Fruit fly (Drosophila melanogaster) Kc167 (cell line): Measurements from ENCODE around the gene CG43221.

Experiments
- Myc ChIP-seq: fragments of >200 bp; optimal IDR thresholded peaks from 2 replicates; lab custom pipeline; 2017; ENCODE audit warnings: missing external identifiers
- Sin3A ChIP-seq: fragments of >200 bp; optimal IDR thresholded peaks from 2 replicates; lab custom pipeline; 2018; ENCODE audit warnings: missing external identifiers
- h ChIP-seq: fragments of >200 bp; optimal IDR thresholded peaks from 3 replicates; lab custom pipeline; 2018; ENCODE audit warnings: missing external identifiers
- insv ChIP-seq: fragments of >200 bp; optimal IDR thresholded peaks from 3 replicates; lab custom pipeline; 2018; ENCODE audit warnings: missing external identifiers
- psq ChIP-seq: fragments of >200 bp; optimal IDR thresholded peaks from 2 replicates; lab custom pipeline; 2017; ENCODE audit warnings: missing external identifiers
- ttk ChIP-seq: sonication (Bioruptor generic); optimal IDR thresholded peaks from 2 replicates; lab custom pipeline; 2017; ENCODE audit warnings: missing external identifiers

The CG43221 gene

DNA sequence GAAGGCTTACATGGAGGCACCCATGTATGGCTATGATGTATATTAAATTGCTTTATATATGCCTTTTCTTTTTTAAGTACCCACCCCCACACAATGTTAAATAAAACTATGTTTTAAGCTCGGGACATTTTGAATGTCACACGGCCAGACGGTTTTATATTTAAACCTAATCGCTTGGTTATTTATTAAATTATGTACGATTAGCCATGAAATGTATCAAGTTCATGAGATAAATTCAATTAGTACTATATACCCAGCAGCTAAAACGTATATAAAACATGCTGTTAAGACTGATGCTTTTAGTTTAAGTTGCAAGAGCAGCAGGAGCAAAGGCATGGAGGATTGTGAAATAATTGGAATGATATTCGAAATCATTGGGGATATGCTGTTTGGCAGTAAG, at the start of gene CG43221, which contains the start of gene CG43645:
TSS of gene CG43221 (plus strand) at position 301 of the 400 bp plus-strand sequence.
TSS of gene CG43645 (plus strand) at position 301 of the 400 bp plus-strand sequence.
- no peak for TF ChIP-seq h (lab: Kevin White, UChicago)
- TF ChIP-seq insv: no peak
- no peak for TF ChIP-seq psq (lab: Kevin White, UChicago)
- TF ChIP-seq Myc (lab: Kevin White, UChicago): no peak
- TF ChIP-seq ttk (lab: Kevin White, UChicago): no peak
- no peak for TF ChIP-seq Sin3A (lab: Kevin White, UChicago)

DNA sequence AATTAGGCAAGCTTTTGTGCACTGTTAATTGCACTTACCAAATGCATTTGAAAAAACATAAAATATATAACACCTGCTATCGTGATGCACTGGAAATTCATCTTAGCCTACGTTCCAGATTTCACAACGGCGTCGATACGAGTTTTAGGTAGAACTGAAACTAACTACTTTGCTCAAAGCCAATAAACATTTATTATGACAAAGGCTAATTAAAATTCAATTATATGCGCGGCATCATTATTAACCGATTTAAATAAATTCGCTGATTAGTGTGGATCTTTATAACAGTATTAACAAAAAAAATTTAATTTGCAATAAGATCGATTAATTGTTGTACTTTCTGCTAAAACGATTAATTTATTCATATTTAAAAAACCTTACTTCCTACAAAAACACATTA, 49.1 kb upstream of the CG43221 start, which contains the start of gene CG33928:
TSS of gene CG33928 (minus strand) at position 101 of the 400 bp plus-strand sequence.
- TF ChIP-seq psq (lab: Kevin White, UChicago): no peak
- no peak for TF ChIP-seq h (lab: Kevin White, UChicago)
- no peak for TF ChIP-seq insv
- TF ChIP-seq ttk (lab: Kevin White, UChicago): no peak
- no peak for TF ChIP-seq Sin3A (lab: Kevin White, UChicago)
- TF ChIP-seq Myc (lab: Kevin White, UChicago): no peak

DNA sequence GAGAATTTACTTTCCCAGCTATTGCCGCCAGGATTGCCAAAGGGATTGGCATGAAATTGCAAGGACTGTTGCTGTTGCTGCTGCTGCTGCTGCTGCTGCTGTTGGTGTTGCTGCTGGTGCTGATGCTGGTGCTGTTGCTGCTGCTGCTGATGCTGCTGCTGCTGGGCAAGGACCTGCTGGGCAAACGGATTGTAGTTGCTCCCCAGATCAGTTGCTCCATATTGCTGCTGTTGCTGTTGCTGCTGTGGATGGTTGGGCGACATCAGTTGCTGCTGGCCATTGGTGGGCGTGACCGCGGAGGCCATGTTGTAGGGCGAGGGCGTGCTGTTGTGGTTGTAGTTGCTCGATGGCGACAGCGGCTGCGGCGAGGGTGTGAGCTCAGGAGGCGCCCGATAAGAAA, 48.0 kb upstream of the CG43221 start:
- no peak for TF ChIP-seq insv
- no peak for TF ChIP-seq h (lab: Kevin White, UChicago)
- no peak for TF ChIP-seq Sin3A (lab: Kevin White, UChicago)
- TF ChIP-seq ttk (lab: Kevin White, UChicago): no peak
- no peak for TF ChIP-seq psq (lab: Kevin White, UChicago)
- TF ChIP-seq Myc (lab: Kevin White, UChicago): no peak

DNA sequence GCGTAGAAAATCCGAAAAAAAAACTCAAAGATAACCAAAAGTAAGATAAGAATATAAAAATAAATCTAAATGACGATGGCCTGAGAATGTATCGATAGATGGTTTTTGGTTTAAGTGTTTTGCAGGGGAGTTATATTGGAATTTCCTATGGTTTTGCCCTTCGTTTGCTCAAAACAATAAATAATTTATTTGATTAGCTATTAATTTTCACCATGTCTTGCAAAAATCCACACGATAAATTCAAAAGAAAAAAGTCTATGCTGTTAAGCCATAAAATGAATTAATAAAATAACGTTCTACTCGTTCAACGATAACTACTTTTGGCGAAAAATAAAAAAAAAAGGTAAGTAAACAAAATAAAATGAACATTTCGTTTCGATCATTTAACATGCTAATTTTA, 38.5 kb upstream of the CG43221 start:
- TF ChIP-seq Myc (lab: Kevin White, UChicago): no peak
- no peak for TF ChIP-seq insv
- no peak for TF ChIP-seq ttk (lab: Kevin White, UChicago)
- no peak for TF ChIP-seq psq (lab: Kevin White, UChicago)
- no peak for TF ChIP-seq Sin3A (lab: Kevin White, UChicago)
- no peak for TF ChIP-seq h (lab: Kevin White, UChicago)

DNA sequence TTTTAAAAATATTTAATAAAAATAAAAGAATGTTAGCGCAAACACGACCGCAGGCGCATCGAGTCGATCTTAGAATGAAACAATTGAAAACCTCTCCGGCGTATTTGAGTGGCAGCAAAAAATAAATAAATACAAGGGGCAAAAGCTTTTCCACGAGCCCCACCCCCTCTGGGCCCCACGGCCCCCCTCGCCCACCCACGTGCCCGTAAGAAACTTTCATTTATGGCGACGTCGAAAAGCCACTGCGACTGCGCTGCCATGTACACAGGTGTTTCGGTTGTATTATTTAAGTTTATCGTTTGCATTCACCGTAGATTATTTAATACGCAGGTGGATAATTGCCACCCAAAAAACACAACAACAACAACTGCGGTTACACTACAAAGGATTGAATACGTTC, 37.1 kb upstream of the CG43221 start:
- no peak for TF ChIP-seq psq (lab: Kevin White, UChicago)
- no peak for TF ChIP-seq insv
- TF ChIP-seq h (lab: Kevin White, UChicago): no peak
- TF ChIP-seq Myc (lab: Kevin White, UChicago): no peak
- TF ChIP-seq Sin3A (lab: Kevin White, UChicago): no peak
- no peak for TF ChIP-seq ttk (lab: Kevin White, UChicago)

DNA sequence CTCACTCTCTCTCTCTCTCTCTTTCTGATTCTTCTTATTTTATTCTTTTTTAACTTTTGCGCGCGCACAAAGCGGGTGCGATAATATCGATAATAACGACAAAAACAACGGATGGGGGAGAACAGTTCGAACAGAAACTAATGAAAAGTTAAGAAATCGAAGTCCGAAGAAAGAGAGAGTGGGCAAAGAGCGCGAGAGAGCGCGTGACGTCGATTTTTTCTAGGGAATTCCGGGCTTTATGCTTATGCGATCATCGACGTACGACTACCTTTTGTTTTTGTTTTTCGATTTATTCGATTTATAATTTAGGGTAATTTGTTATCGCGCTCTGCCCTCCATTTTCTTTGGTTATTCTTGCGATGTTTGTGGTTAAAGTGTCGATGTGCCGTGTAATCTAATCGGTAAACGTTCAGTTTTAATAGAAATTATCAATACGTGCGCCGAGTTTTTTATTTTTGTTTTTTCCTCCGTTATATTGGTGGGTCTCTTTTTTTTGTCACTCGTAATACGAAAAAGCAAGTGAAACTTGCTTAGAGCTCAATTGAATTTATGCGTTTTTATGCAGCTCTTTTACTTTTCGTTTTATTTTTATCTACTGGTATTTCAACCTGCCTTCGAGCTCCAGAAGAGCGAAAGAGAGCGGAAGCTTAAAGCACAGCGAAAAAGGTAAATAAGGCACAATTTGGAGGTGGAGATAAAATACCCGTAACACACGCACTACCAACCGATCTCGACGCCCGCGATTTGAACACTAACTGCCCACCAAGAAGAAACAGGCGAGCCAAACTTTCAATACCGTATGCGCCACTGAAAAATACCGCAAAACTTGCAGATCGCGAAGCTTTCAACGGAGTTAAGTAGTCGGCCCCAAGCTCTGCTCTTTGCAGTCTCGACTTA, 35.7 kb upstream of the CG43221 start, which contains the start of gene dl:
TSS of gene dl (minus strand) at position 757 of the 897 bp plus-strand sequence.
- TF ChIP-seq Myc (lab: Kevin White, UChicago): no peak
- TF ChIP-seq h (lab: Kevin White, UChicago): no peak
- TF ChIP-seq ttk (lab: Kevin White, UChicago): no peak
- no peak for TF ChIP-seq psq (lab: Kevin White, UChicago)
- TF ChIP-seq insv: no peak
- no peak for TF ChIP-seq Sin3A (lab: Kevin White, UChicago)

DNA sequence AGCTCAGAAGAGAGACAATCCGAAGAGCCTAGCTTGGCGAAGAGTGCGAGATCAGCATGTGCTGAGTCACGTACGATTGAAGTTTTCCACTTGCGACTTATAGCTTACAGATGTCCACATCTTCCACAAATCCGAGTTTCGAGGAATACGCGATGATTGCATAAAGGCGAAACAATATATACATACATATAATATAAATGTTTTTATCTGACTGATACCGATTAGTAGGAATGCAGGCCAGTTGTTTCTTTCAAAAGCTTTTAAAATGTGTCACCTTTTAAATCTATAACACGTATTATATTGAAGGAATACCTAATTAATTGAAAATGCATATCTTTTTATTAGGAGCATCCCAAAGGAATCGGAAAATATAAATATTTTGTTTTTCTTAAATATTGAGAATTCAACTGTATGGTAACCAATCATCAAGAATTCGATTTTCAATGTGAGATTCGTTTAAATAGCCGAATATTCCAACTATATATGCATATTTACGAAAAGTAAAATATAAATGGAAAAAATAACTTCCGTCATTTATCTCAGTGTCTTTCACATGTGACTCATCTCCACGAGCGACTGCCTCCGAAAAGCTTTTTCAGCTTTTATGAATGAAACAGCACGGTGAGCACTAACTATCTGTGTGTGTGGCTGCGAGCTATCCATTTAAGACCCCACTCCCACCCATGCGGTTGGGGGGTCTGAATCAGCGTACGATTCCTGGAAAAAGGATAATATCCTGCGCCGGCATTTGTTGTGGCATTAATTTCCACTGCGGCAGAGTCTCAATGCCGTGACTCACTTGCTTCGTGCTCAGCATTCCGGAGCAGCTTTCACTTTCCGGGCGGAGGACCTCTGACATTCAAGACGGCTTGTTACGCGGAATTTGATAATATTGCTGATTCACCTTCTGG, 34.8 kb upstream of the CG43221 start:
- TF ChIP-seq ttk (lab: Kevin White, UChicago) (no peak), insv (no peak), h (lab: Kevin White, UChicago) (no peak), Myc (lab: Kevin White, UChicago) (no peak), psq (lab: Kevin White, UChicago) (no peak), Sin3A (lab: Kevin White, UChicago) (no peak)

DNA sequence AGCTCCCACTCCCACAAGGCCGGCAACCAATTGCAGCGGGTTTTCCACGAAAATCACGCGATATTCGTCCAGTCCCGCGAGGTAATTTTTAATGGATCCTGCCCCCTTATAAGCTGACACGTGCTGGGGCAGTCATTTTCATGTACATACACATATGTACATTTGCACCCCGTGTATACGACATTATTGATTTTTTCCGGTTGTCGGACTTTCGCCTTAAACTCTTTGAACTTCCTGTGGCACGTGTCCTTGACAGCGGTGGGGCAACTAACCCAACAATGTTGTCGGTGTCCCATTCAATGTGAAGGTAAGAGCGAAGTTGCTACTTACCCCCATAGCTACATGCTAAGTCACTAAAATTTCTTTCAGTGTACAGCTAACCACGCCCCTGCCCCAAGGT, 33.5 kb upstream of the CG43221 start:
- no peak for TF ChIP-seq psq (lab: Kevin White, UChicago)
- TF ChIP-seq Sin3A (lab: Kevin White, UChicago): no peak
- TF ChIP-seq ttk (lab: Kevin White, UChicago): no peak
- no peak for TF ChIP-seq h (lab: Kevin White, UChicago)
- no peak for TF ChIP-seq Myc (lab: Kevin White, UChicago)
- no peak for TF ChIP-seq insv

DNA sequence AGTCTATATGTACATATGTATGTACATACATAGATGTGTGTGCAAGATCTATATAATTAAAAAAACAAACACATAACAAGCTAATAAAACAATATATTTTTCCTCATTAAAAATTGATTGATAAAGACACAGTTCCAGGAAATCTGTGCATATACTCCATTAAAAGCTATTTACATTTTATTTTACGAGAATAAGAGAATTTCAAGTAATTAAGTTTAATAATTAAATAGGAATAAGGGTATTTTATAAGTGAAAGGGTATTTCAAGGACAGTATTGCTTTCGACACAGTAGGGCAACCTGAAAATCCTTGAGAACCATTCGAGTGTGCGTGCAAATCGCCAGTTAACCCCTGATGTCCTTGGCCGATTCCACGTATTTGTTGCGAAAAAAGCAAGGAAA, 32.9 kb upstream of the CG43221 start, which contains the start of gene CG5050:
TSS of gene CG5050 (plus strand) at position 301 of the 400 bp plus-strand sequence.
- TF ChIP-seq ttk (lab: Kevin White, UChicago): no peak
- no peak for TF ChIP-seq psq (lab: Kevin White, UChicago)
- TF ChIP-seq h (lab: Kevin White, UChicago): no peak

DNA sequence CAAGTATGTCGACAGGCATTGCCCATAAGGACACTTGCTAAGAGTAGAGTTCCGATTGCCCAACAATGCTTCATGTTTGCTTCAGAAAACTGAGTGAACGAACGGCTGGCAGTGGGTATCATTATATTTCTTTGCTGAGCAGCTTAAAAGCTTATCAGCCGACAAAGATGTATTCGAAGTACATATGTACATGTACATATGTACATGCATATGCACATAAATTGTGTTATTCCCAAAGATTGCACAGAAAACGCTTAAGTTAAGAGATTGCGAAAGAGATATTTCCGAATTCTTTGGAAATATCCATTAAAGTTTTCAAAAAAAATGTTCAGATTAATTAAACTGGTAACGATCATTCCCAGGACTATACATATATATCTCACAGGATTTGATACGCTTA, 29.7 kb upstream of the CG43221 start, which contains the start of gene SPH93:
TSS of gene SPH93 (minus strand) at position 101 of the 400 bp plus-strand sequence.
- TF ChIP-seq insv (no peak), psq (lab: Kevin White, UChicago) (no peak), Myc (lab: Kevin White, UChicago) (no peak), Sin3A (lab: Kevin White, UChicago) (no peak), ttk (lab: Kevin White, UChicago) (no peak), h (lab: Kevin White, UChicago) (no peak)

DNA sequence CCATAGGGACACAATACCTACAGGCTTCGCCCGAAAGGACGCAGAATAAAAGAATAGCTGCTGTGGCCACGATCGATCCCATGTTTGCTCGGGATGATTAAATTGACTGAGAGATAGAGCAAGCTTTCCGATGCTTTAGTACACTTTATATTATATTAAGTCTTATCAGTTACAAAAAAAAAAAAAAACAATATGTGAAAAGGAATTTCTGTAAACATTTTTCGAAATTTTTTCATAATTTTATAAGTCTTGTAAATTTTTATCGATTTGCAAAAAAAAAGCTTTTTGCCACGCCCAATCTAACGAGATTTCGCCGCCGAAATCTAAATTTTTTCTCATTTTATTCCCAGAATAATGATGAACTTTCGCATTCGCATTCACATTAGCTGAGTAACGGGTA, 27.6 kb upstream of the CG43221 start, which contains the start of gene CG18563:
TSS of gene CG18563 (minus strand) at position 101 of the 400 bp plus-strand sequence.
- TF ChIP-seq Myc (lab: Kevin White, UChicago) (no peak), insv (no peak), h (lab: Kevin White, UChicago) (no peak), Sin3A (lab: Kevin White, UChicago) (no peak), psq (lab: Kevin White, UChicago) (no peak), ttk (lab: Kevin White, UChicago) (no peak)
